Worm (Caenorhabditis elegans) whole organism, late embryonic: ENCODE measurements around the gene srx-111.

Experiments used
- ceh-45 ChIP-seq: fragments of 200-800 bp; sonication (Bioruptor generic); IDR thresholded peaks from 2 replicates; pipeline ENCODE4 v1.3.6; 2022; ENCODE audit warnings: missing genetic modification reagents, missing genetic modification characterization, missing compliant biosample characterization
- pha-4 ChIP-seq: fragments of 150-350 bp; optimal IDR thresholded peaks from 2 replicates; lab custom pipeline; 2018; ENCODE audit warnings: missing biosample characterization, missing genetic modification reagents, missing genetic modification characterization
- sox-4 ChIP-seq: sonication (generic microtip); optimal IDR thresholded peaks from 2 replicates; lab custom pipeline; 2017; ENCODE audit warnings: mild to moderate bottlenecking, missing genetic modification characterization, inconsistent platforms, missing compliant biosample characterization

DNA sequence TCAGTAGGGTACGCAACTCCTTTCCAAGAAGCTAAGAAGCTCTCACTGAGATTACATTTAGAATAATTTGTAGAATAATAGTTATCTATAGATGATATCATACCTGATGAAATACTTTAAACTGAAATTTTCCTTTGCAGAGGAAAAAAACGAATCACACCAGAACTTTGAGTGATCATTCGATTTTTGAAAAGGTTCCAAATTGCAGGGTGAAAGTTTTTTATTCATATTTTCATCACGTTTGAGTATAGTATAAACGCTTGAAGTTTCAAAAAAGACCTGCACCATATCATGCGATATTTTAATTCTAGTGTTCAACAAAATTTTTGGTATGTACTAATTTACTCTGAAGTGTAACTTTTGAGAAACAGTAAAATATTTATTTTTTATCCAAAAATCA is 43.0 kb upstream of the srx-111 start, which contains the start of gene srh-100:
- no peak for TF ChIP-seq pha-4 (tag; lab: Kevin White, UChicago)
- no peak for TF ChIP-seq ceh-45
- no peak for TF ChIP-seq sox-4 (tag; lab: Kevin White, UChicago)
